Worm (Caenorhabditis elegans) whole organism, L4/young adult: ENCODE measurements around the gene dyf-17.

Experiments
- W03F9.2 ChIP-seq: fragments of 150-350 bp; optimal IDR thresholded peaks from 2 replicates; lab custom pipeline; 2014; ENCODE audit warnings: missing biosample characterization, missing genetic modification characterization
- dao-5 ChIP-seq: sonication (generic microtip); optimal IDR thresholded peaks from 2 replicates; lab custom pipeline; 2016; ENCODE audit warnings: missing genotype, missing genetic modification characterization, moderate library complexity, missing compliant biosample characterization
- him-1 ChIP-seq: sonication (generic microtip); optimal IDR thresholded peaks from 2 replicates; lab custom pipeline; 2016; ENCODE audit warnings: missing genotype, missing genetic modification reagents, missing genetic modification characterization, missing compliant biosample characterization

Gene dyf-17

DNA sequence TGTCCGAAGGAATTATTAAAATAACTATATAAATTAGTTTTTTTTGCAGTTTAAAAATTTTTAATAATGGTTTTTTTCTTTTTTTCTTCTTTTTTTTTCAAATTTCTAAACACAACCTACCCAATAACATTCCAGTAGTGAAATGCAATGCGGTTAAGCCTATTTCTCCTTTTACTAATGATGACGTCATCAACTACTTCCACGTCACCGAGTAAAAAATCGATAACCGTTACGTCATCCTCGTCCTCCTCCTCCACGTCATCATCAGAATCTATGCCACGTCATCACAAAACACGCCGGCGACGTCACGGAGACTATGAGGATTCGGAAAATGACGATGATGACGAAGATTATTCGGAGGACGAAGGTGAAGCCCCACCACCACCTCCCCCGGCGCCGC lies 47.3 kb downstream of the dyf-17 start, which contains the start of gene hot-2:
hot-2 (plus strand) TSS at position 134 of the 400 bp plus-strand sequence.
- TF ChIP-seq W03F9.2 (tag; lab: Kevin White, UChicago) (no peak), dao-5 (no peak), him-1 (tag; lab: Kevin White, UChicago) (no peak)

DNA sequence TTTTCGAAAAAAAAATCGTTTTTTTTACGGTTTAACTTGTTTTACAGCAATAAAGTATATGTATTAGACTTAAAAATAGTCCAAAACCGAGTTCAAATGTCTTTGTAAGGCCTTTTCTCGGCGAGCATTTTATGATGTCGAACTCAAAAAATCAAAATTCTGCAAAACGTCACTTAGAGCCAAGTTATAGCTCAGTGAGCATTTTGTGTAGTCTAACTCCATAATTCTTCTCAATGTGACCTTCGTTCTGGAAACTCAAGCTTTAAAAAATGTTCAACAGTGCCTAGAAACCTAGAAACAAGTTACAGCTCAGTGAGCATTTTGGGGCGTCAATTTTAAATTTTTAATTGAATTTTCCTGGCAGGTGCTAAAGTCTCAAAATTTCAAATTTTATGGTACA lies 48.4 kb downstream of the dyf-17 start:
- TF ChIP-seq W03F9.2 (tag; lab: Kevin White, UChicago), result no peak
- TF ChIP-seq him-1 (tag; lab: Kevin White, UChicago), result no peak
- no peak for TF ChIP-seq dao-5

DNA sequence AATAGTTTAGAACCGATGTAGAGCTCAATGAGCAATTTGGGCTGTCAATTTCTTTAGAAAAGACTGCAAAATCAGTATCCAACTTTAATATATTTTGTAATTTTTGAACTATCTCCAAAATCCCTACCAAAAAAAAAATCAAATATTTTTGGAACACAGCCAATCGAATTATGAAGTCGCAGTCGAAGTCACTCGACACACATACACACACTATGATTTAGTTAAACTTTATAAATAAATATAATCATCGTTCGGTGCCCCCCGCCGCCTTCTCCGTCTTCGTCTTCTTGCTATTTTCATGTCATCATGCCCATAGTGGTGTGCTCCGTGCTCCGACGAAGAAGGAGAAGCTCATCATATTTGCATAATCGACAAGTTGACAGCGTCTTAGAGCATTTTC lies 49.7 kb downstream of the dyf-17 start:
- TF ChIP-seq him-1 (tag; lab: Kevin White, UChicago), result no peak
- TF ChIP-seq W03F9.2 (tag; lab: Kevin White, UChicago), result no peak
- TF ChIP-seq dao-5, result no peak

DNA sequence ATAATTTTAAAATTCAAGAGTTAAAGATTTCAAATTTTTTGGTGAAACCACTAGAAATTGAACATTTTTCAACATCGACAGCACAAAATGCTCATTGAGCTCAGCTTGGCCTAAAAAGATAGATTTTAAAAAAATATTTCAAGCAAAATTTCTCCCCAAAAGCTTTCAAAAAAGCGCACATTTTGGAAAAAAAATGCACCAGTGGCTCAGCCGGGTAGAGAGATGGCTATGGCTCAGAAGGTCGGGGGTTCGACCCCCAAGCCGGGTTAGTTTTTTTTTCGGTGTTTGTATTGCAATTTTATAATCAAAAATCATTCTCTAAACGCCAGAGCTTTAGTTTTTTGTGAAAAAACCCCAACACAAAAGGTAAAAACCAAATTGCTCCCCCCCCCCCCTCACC lies 50.5 kb downstream of the dyf-17 start:
- no peak for TF ChIP-seq him-1 (tag; lab: Kevin White, UChicago)
- TF ChIP-seq W03F9.2 (tag; lab: Kevin White, UChicago), result no peak
- TF ChIP-seq dao-5, result no peak

DNA sequence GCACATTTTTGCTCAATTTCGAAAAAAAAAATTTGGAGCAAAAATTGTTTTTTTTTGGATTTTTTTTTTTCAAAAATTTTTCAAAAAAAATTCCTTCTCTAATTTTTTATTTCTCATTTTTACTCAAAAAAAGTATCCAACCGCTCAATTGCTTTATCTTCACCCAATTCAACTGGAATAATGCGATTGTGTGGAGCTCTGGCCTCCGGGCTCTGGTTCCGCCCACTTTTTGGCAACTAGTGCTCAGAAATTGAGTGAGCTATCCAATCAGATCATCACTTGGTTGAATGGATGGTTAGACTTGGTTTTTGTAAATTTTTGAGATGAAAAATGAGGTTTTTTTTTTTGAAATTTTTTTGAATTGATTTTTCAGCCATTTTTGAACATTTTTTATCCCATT lies 51.6 kb downstream of the dyf-17 start:
- TF ChIP-seq dao-5, result no peak
- no peak for TF ChIP-seq W03F9.2 (tag; lab: Kevin White, UChicago)
- TF ChIP-seq him-1 (tag; lab: Kevin White, UChicago), result no peak
